Worm (Caenorhabditis elegans): ENCODE results near the gene M04C3.2.

- TF ChIP-seq ets-7 (tag; optimal IDR thresholded peaks at IDR 0.05): no peak
- no peak for TF ChIP-seq hmbx-1 (tag; optimal IDR thresholded peaks at IDR 0.05)
- no peak for TF ChIP-seq pes-1 (GFP tag; IDR thresholded peaks at IDR 0.05)
Observed at ce11 chrV:19403619-19404018, 45.1 kb downstream of the M04C3.2 start.

Data from whole organism, early embryonic.